Fruit fly (Drosophila melanogaster) S2 (cell line): Measurements from ENCODE around the gene CG8142.

Experiments
- CG8478 ChIP-seq: fragments of >200 bp; optimal IDR thresholded peaks from 2 replicates; lab custom pipeline; 2018
- CTCF ChIP-seq, 2 experiments: fragments of >200 bp; optimal IDR thresholded peaks; 2 replicates each; lab custom pipeline; 2018

DNA sequence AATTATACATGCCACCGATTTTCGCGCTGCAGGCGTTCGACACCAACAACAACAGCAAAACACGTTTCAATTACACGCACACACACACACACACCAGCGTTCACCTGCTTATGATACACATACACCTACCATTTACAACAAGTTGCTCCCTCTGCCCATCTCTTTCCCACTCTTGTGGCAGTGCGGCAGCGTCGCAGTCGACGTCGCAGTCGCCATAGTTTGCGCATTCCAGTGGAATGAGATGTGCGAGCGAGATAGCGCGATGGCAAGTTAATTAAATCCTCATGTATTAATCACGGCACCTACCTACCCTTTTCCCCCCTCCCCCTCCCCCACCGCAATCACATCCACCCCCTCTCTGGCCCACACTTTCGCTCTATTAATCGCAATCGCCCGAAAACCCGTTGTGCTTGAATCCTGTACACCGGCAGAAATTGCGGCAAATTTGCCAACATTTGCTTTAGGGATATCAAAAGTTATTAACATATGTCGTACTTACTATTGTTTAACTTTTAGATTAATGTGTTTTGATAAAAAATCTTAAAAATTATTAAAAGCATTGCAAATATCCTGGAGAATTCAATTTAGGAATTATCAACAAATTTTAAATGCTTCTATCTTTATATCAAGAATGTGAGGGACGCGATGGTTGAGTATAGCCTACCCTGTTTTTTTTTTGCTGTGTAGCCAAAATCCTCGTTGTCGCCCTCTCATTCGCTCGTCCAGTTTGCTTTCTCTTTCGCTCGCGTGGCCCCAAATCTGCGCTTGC lies 42.0 kb downstream of the CG8142 start:
- TF ChIP-seq CG8478 (lab: Kevin White, UChicago) = no peak
- TF ChIP-seq CTCF (optimal IDR thresholded peaks at IDR 0.05; lab: Kevin White, UChicago) = no peak
